Worm (Caenorhabditis elegans) whole organism, L2 larva: Measurements from ENCODE around the gene sri-72.

Source experiments
- F13H6.1 ChIP-seq: sonication (generic microtip); optimal IDR thresholded peaks from 2 replicates; lab custom pipeline; 2016; ENCODE audit warnings: missing genetic modification characterization, missing compliant biosample characterization
- R02D3.7 ChIP-seq: fragments of 150-350 bp; optimal IDR thresholded peaks from 2 replicates; lab custom pipeline; 2014; ENCODE audit warnings: missing biosample characterization, missing genetic modification characterization
- Y55F3AM.14 ChIP-seq: fragments of 200-800 bp; sonication (Bioruptor generic); optimal IDR thresholded peaks from 2 replicates; lab custom pipeline; 2018; ENCODE audit warnings: mild to moderate bottlenecking, missing genetic modification characterization, missing compliant biosample characterization
- ZK546.5 ChIP-seq: sonication (generic microtip); optimal IDR thresholded peaks from 2 replicates; lab custom pipeline; 2017; ENCODE audit warnings: missing biosample characterization, missing genetic modification characterization
- alr-1 ChIP-seq: fragments of 150-350 bp; optimal IDR thresholded peaks from 2 replicates; lab custom pipeline; 2014; ENCODE audit warnings: missing biosample characterization, missing genetic modification characterization
- aly-2 ChIP-seq: fragments of 150-350 bp; optimal IDR thresholded peaks from 2 replicates; lab custom pipeline; 2014; ENCODE audit warnings: missing biosample characterization, missing genetic modification characterization
- blmp-1 ChIP-seq: sonication (generic microtip); optimal IDR thresholded peaks from 2 replicates; lab custom pipeline; 2017; ENCODE audit warnings: missing genetic modification characterization, mild to moderate bottlenecking, missing compliant biosample characterization, antibody characterized with exemption, moderate library complexity; ENCODE audit not compliant: insufficient read depth
- ceh-82 ChIP-seq: fragments of 150-350 bp; optimal IDR thresholded peaks from 2 replicates; lab custom pipeline; 2014; ENCODE audit warnings: missing biosample characterization, missing genetic modification characterization
- crh-2 ChIP-seq: sonication (generic microtip); optimal IDR thresholded peaks from 2 replicates; lab custom pipeline; 2017; ENCODE audit warnings: missing biosample characterization, missing genetic modification characterization
- dmd-4 ChIP-seq: sonication (generic microtip); optimal IDR thresholded peaks from 2 replicates; lab custom pipeline; 2017; ENCODE audit warnings: missing biosample characterization, missing genetic modification characterization
- egl-27 ChIP-seq: sonication (generic microtip); optimal IDR thresholded peaks from 3 replicates; lab custom pipeline; 2017; ENCODE audit warnings: missing biosample characterization, missing genetic modification reagents, missing genetic modification characterization
- elt-1 ChIP-seq: fragments of 150-350 bp; optimal IDR thresholded peaks from 2 replicates; lab custom pipeline; 2014; ENCODE audit warnings: missing biosample characterization, missing genetic modification characterization
- fos-1 ChIP-seq: fragments of 150-350 bp; optimal IDR thresholded peaks from 2 replicates; lab custom pipeline; 2014; ENCODE audit warnings: missing biosample characterization, missing genetic modification characterization
- gmeb-1 ChIP-seq: fragments of 150-350 bp; optimal IDR thresholded peaks from 2 replicates; lab custom pipeline; 2014; ENCODE audit warnings: missing biosample characterization, missing genetic modification characterization
- lin-11 ChIP-seq: fragments of 150-350 bp; sonication (generic microtip); optimal IDR thresholded peaks from 2 replicates; lab custom pipeline; 2014; ENCODE audit warnings: missing biosample characterization, missing genetic modification characterization, inconsistent platforms, mixed read lengths
- lin-39 ChIP-seq: fragments of 150-350 bp; optimal IDR thresholded peaks from 2 replicates; lab custom pipeline; 2014; ENCODE audit warnings: missing biosample characterization, missing genetic modification reagents, missing genetic modification characterization
- lsy-2 ChIP-seq, 2 experiments: fragments of 150-350 bp in 1 of 2; sonication (generic microtip) in 1 of 2; optimal IDR thresholded peaks; 2 replicates each; lab custom pipeline; 2014 to 2017; ENCODE audit warnings: missing biosample characterization in 2 of 2, missing genetic modification characterization in 2 of 2
- mab-5 ChIP-seq: fragments of 150-350 bp; optimal IDR thresholded peaks from 2 replicates; lab custom pipeline; 2014; ENCODE audit warnings: missing biosample characterization, missing genetic modification characterization
- mbf-1 ChIP-seq: sonication (generic microtip); optimal IDR thresholded peaks from 2 replicates; lab custom pipeline; 2017; ENCODE audit warnings: missing biosample characterization, missing genetic modification characterization
- nhr-11 ChIP-seq: fragments of 150-350 bp; optimal IDR thresholded peaks from 2 replicates; lab custom pipeline; 2014; ENCODE audit warnings: missing biosample characterization, missing genetic modification characterization
- nhr-12 ChIP-seq: fragments of 150-350 bp; optimal IDR thresholded peaks from 2 replicates; lab custom pipeline; 2014; ENCODE audit warnings: missing biosample characterization, missing genetic modification characterization
- nhr-129 ChIP-seq: fragments of 150-350 bp; optimal IDR thresholded peaks from 2 replicates; lab custom pipeline; 2014; ENCODE audit warnings: missing biosample characterization, missing genetic modification characterization
- nhr-25 ChIP-seq: fragments of 150-350 bp; sonication (generic microtip); optimal IDR thresholded peaks from 3 replicates; lab custom pipeline; 2014; ENCODE audit warnings: missing biosample characterization, missing genetic modification characterization
- nhr-77 ChIP-seq: fragments of 150-350 bp; optimal IDR thresholded peaks from 2 replicates; lab custom pipeline; 2014; ENCODE audit warnings: missing biosample characterization, missing genetic modification characterization
- peb-1 ChIP-seq: fragments of 150-350 bp; optimal IDR thresholded peaks from 2 replicates; lab custom pipeline; 2014; ENCODE audit warnings: missing biosample characterization, missing genetic modification characterization
- sem-4 ChIP-seq: fragments of 150-350 bp; optimal IDR thresholded peaks from 2 replicates; lab custom pipeline; 2014; ENCODE audit warnings: missing biosample characterization, missing genetic modification reagents, missing genetic modification characterization
- skn-1 ChIP-seq: sonication (generic microtip); optimal IDR thresholded peaks from 2 replicates; lab custom pipeline; 2017; ENCODE audit warnings: missing biosample characterization, missing genetic modification characterization
- sma-9 ChIP-seq, 2 experiments: fragments of 150-350 bp in 1 of 2; sonication (generic microtip) in 1 of 2; optimal IDR thresholded peaks; 2 replicates each; lab custom pipeline; 2014 to 2016; ENCODE audit warnings: missing genetic modification characterization in 2 of 2, mild to moderate bottlenecking in 1 of 2, missing biosample characterization in 1 of 2, missing compliant biosample characterization in 1 of 2, missing genetic modification reagents in 1 of 2, moderate library complexity in 1 of 2
- snpc-4 ChIP-seq: fragments of 150-350 bp; optimal IDR thresholded peaks from 2 replicates; lab custom pipeline; 2014; ENCODE audit warnings: missing biosample characterization, missing genetic modification characterization
- unc-39 ChIP-seq: fragments of 150-350 bp; optimal IDR thresholded peaks from 2 replicates; lab custom pipeline; 2014; ENCODE audit warnings: missing biosample characterization, missing genetic modification characterization
- unc-55 ChIP-seq: fragments of 150-350 bp; sonication (generic microtip); optimal IDR thresholded peaks from 3 replicates; lab custom pipeline; 2014; ENCODE audit warnings: missing biosample characterization, missing genetic modification reagents, missing genetic modification characterization
- unc-62 ChIP-seq: fragments of 150-350 bp; optimal IDR thresholded peaks from 2 replicates; lab custom pipeline; 2014; ENCODE audit warnings: missing biosample characterization, missing genetic modification reagents, missing genetic modification characterization
- zag-1 ChIP-seq: fragments of 150-350 bp; optimal IDR thresholded peaks from 2 replicates; lab custom pipeline; 2014; ENCODE audit warnings: missing biosample characterization, missing genetic modification characterization
- ztf-1 ChIP-seq: fragments of 200-800 bp; sonication (Bioruptor generic); conservative IDR thresholded peaks from 2 replicates; pipeline ENCODE4 v1.3.6; 2022; ENCODE audit warnings: missing genetic modification characterization, missing compliant biosample characterization
- ztf-11 ChIP-seq: sonication (generic microtip); optimal IDR thresholded peaks from 2 replicates; lab custom pipeline; 2017; ENCODE audit warnings: missing biosample characterization, missing genetic modification characterization
- ztf-4 ChIP-seq: fragments of 150-350 bp; optimal IDR thresholded peaks from 2 replicates; lab custom pipeline; 2014; ENCODE audit warnings: missing biosample characterization, missing genetic modification characterization

Gene sri-72

DNA sequence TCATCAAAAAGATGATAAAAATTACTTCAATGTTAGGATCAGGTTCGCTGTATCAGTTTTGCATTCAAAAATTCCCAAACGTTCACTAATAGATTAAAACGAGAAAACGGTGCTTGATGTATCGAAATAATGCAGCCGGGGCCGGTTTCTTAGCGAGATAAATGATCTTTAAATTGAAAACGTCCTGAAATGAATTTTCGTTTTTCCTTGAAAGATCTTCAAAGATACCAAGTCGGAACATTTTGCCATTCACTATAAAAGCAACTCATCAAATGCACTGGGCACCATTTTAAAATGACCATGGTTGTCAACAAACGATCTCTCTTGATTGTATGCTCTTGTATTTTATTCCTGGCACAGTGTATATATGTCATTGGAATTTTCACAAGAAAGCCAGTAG lies 8.1 kb upstream of the sri-72 start, which contains the start of gene K06H6.5:
K06H6.5 (plus strand) TSS at position 301 of the 400 bp plus-strand sequence.
- no peak for TF ChIP-seq skn-1 (tag; lab: Kevin White, UChicago)
- TF ChIP-seq ZK546.5 (tag; lab: Kevin White, UChicago) = no peak
- TF ChIP-seq lin-39 (tag; lab: Kevin White, UChicago) = no peak
- no peak for TF ChIP-seq sma-9 (GFP tag; optimal IDR thresholded peaks at IDR 0.05; lab: Kevin White, UChicago)
- no peak for TF ChIP-seq sma-9 (tag; optimal IDR thresholded peaks at IDR 0.05; lab: Kevin White, UChicago)
- TF ChIP-seq alr-1 (tag; lab: Kevin White, UChicago) = no peak
- no peak for TF ChIP-seq ztf-1 (GFP tag; lab: Robert Waterston, UW)
- no peak for TF ChIP-seq ztf-4
- no peak for TF ChIP-seq ztf-11 (tag; lab: Kevin White, UChicago)

DNA sequence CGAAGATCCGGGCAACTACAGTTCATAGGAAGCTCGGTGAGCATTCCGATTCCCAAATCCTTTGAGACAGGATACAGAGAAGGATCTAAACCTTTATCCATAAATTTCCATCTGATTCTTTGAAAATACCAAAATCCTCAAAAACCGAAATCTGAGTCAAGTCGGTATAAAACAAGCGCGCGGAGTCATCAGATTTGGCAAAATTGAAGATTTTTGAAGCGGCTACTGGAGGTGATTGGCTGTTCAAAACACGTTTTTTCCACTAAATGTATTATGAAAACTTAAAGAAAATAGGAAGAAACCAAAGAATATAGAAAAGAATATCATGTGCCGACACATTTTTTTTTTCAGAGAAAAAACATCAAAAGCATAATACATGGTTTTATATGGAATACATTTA lies 6.6 kb upstream of the sri-72 start, which contains the start of gene C14C6.13:
C14C6.13 (minus strand) TSS at position 101 of the 400 bp plus-strand sequence.
- TF ChIP-seq Y55F3AM.14 (GFP tag; lab: Kevin White, UChicago) (no peak), peb-1 (tag; lab: Kevin White, UChicago) (no peak), lsy-2 (tag; optimal IDR thresholded peaks at IDR 0.05; lab: Kevin White, UChicago) (no peak), lin-11 (tag; lab: Kevin White, UChicago) (no peak), unc-62 (no peak), ceh-82 (tag; lab: Kevin White, UChicago) (no peak), ztf-4 (no peak), unc-39 (tag; lab: Kevin White, UChicago) (no peak), alr-1 (tag; lab: Kevin White, UChicago) (no peak), skn-1 (tag; lab: Kevin White, UChicago) (no peak), egl-27 (tag; lab: Kevin White, UChicago) (no peak), mab-5 (tag; lab: Kevin White, UChicago) (no peak), sem-4 (no peak), nhr-12 (tag; lab: Kevin White, UChicago) (no peak), fos-1 (tag; lab: Kevin White, UChicago) (no peak), sma-9 (GFP tag; optimal IDR thresholded peaks at IDR 0.05; lab: Kevin White, UChicago) (no peak), sma-9 (tag; optimal IDR thresholded peaks at IDR 0.05; lab: Kevin White, UChicago) (no peak), lin-39 (tag; lab: Kevin White, UChicago) (no peak)
- TF ChIP-seq, all 48 proteins: peak for 0

DNA sequence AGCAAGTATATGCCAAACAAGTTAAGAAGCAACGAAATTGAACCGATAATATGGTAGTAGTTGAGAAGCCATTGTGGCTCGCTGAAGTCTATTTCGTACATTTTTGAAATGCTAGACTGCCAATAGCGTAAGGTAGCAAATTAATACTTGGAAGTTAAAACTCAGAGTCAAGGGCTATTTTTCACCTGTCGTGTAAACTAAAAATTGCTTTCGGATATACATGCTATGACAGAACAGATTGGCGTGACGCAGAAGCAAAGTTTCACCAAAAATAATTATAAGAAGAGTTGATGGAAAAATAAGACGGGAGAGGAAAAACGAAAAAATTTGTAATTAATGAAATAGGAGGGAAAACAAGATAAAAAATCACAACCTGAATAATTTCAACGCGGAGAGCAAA lies 2.0 kb downstream of the sri-72 start, which contains the start of gene sri-73:
sri-73 (minus strand) TSS at position 101 of the 400 bp plus-strand sequence.
- TF ChIP-seq alr-1 (tag; lab: Kevin White, UChicago) = no peak

DNA sequence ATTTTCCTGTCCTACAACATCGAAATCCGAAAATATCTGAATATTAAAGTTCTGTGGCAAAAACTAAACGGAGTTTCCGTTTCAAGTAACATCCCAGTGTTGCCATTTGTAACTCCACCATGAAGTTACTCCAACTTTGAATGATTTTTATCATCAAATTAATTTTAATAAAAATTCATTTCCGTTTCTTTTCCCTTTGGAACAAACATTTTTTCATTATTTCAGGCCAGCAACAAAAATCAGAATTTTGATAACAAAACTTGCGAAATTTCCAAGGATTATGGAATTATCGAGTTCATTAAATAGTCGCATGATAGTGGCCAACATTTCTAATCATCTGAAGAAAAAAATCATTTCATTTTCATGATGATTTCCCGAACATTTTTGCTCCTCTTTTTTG lies 5.2 kb downstream of the sri-72 start, which contains the start of gene C14C6.2:
C14C6.2 (plus strand) TSS at position 301 of the 400 bp plus-strand sequence.
- no peak for TF ChIP-seq lin-39 (tag; lab: Kevin White, UChicago)
- no peak for TF ChIP-seq dmd-4 (tag; lab: Kevin White, UChicago)
- no peak for TF ChIP-seq unc-55 (GFP tag; lab: Kevin White, UChicago)
- no peak for TF ChIP-seq F13H6.1 (tag; lab: Kevin White, UChicago)
- TF ChIP-seq sem-4 = no peak
- no peak for TF ChIP-seq nhr-25
- no peak for TF ChIP-seq lsy-2 (tag; optimal IDR thresholded peaks at IDR 0.05; lab: Kevin White, UChicago)
- no peak for TF ChIP-seq snpc-4 (tag; lab: Kevin White, UChicago)
- no peak for TF ChIP-seq sma-9 (GFP tag; optimal IDR thresholded peaks at IDR 0.05; lab: Kevin White, UChicago)
- TF ChIP-seq sma-9 (tag; optimal IDR thresholded peaks at IDR 0.05; lab: Kevin White, UChicago) = no peak
- TF ChIP-seq mbf-1 = no peak
- no peak for TF ChIP-seq aly-2 (tag; lab: Kevin White, UChicago)
- no peak for TF ChIP-seq crh-2 (tag; lab: Kevin White, UChicago)
- TF ChIP-seq nhr-77 = no peak
- TF ChIP-seq ceh-82 (tag; lab: Kevin White, UChicago) = no peak
- no peak for TF ChIP-seq lin-11 (tag; lab: Kevin White, UChicago)
- no peak for TF ChIP-seq ZK546.5 (tag; lab: Kevin White, UChicago)
- TF ChIP-seq R02D3.7 (tag; lab: Kevin White, UChicago) = no peak
- no peak for TF ChIP-seq elt-1 (tag; lab: Kevin White, UChicago)
- no peak for TF ChIP-seq egl-27 (tag; lab: Kevin White, UChicago)
- no peak for TF ChIP-seq gmeb-1 (tag; lab: Kevin White, UChicago)

DNA sequence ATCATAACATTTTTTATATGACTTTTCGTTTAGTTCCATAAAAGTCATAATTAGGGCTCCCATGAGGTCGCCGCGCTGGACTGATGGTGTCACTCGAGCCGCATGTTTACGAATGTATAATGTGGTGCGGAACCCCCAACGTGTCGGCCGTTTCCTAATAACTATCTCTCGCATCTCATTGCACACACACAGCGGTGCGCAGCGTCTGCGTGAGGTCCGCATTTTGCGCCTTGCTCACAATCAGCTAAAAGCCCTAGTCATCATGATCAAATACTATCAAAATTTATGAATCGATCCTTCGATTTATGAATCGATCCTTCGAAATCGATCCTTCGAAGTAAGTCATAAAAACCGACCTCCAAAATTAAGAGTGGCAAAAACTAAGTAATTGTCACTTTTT lies 8.1 kb downstream of the sri-72 start, which contains the start of gene srx-7:
srx-7 (plus strand) TSS at position 256 of the 400 bp plus-strand sequence.
- TF ChIP-seq F13H6.1 (tag; lab: Kevin White, UChicago) = no peak
- TF ChIP-seq crh-2 (tag; lab: Kevin White, UChicago) = no peak
- TF ChIP-seq egl-27 (tag; lab: Kevin White, UChicago) = no peak
- TF ChIP-seq snpc-4 (tag; lab: Kevin White, UChicago) = no peak
- TF ChIP-seq mab-5 (tag; lab: Kevin White, UChicago) = no peak
- no peak for TF ChIP-seq unc-39 (tag; lab: Kevin White, UChicago)
- no peak for TF ChIP-seq nhr-25
- TF ChIP-seq elt-1 (tag; lab: Kevin White, UChicago) = no peak
- no peak for TF ChIP-seq lin-11 (tag; lab: Kevin White, UChicago)
- no peak for TF ChIP-seq sma-9 (GFP tag; optimal IDR thresholded peaks at IDR 0.05; lab: Kevin White, UChicago)
- TF ChIP-seq sma-9 (tag; optimal IDR thresholded peaks at IDR 0.05; lab: Kevin White, UChicago) = no peak
- no peak for TF ChIP-seq nhr-129 (tag; lab: Kevin White, UChicago)
- TF ChIP-seq nhr-11 (tag; lab: Kevin White, UChicago) = no peak
- no peak for TF ChIP-seq ZK546.5 (tag; lab: Kevin White, UChicago)
- no peak for TF ChIP-seq unc-62
- TF ChIP-seq zag-1 (tag; lab: Kevin White, UChicago) = no peak
- no peak for TF ChIP-seq gmeb-1 (tag; lab: Kevin White, UChicago)
- TF ChIP-seq blmp-1 (tag; lab: Kevin White, UChicago) = no peak
- TF ChIP-seq, all 48 proteins: peak for 0
